Fruit fly (Drosophila melanogaster): ENCODE results near the gene stumps.

stumps gene

DNA sequence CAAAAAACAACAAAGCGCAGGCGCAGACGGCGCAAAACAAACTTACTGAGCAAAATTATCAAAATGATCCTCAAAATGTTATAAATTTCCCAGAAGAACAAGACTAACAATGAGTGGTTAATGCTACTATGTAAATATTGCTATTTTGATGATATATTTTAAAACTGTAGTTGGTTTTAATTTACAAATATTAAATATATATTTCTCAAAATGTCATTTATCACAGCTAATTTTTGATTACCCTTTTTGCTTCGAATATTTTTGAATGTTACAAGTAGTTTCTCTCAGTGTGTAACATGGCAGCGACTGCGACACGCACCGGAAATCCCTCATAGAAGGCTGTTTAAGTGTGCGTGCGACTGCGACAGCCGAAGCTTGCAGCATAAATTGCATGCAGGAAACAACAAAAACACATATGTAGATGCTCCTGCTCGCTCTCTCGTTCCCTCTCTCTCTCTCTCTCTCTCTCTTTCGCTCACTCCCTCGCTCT is 21.0 kb downstream of the stumps start:
- TF ChIP-seq Crg-1 (GFP tag; optimal IDR thresholded peaks at IDR 0.05) (no peak), Hr96 (GFP tag; optimal IDR thresholded peaks at IDR 0.05) (no peak), CG14711 (tag; optimal IDR thresholded peaks at IDR 0.05) (no peak), CG11617 (GFP tag; optimal IDR thresholded peaks at IDR 0.05) (no peak), toe (GFP tag; optimal IDR thresholded peaks at IDR 0.05) (no peak), kay (GFP tag; ENCODE audit: borderline replicate concordance) (no peak)

DNA sequence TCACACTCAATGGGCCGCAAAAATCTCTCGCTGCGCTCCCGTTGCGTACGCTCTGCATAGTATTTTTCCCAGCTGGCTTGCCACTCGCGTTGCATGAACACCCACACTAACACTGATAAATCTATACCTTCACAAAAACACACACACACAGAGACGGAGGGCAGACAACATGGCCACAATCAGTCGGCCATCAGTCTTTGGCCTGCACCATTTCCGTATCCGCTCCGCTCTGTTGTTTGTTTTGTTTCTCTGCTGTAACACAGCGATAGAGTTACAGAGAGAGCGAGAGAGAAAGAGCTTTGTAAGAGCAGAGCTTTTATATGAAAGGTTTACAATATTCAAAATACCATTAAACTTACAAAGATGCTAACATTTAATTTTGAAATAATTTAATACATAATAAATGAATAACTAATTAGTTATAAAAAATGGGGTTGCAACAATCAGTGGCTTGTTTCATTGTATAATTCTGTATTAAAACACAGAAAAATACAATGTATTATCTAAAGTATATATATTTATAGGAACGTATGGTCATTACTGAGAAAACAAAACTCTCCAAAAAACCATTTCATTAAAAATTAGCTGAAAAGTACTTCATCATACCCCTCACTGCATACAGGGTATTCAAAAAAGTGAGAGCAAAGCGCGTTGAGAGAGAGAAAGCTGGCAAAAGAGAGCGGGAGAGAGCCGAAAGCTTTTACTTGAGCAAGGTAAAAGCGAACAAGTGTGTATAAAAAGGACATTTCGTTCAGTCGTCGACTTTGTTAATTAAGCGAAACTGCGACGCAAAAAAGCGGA is 32.1 kb downstream of the stumps start, which contains the start of gene CG14853:
TSS of gene CG14853 (plus strand) at position 751 of the 801 bp plus-strand sequence.
- no peak for TF ChIP-seq kay (GFP tag; ENCODE audit: borderline replicate concordance)
- TF ChIP-seq pad (GFP tag; optimal IDR thresholded peaks at IDR 0.05) = no peak
- no peak for TF ChIP-seq ovo (GFP tag; optimal IDR thresholded peaks at IDR 0.05)
- no peak for TF ChIP-seq CG12768 (GFP tag; optimal IDR thresholded peaks at IDR 0.05)
- TF ChIP-seq tj (GFP tag; optimal IDR thresholded peaks at IDR 0.05) = peak; percentile 24
- peak; percentile 32 for TF ChIP-seq CG7101 (tag; optimal IDR thresholded peaks at IDR 0.05)
- no peak for TF ChIP-seq Crg-1 (GFP tag; optimal IDR thresholded peaks at IDR 0.05)
- no peak for TF ChIP-seq CG5204 (GFP tag; optimal IDR thresholded peaks at IDR 0.05)
- no peak for TF ChIP-seq Clk (GFP tag; optimal IDR thresholded peaks at IDR 0.05)
- peak; percentile 15 for TF ChIP-seq CG33017 (tag; optimal IDR thresholded peaks at IDR 0.05)
- TF ChIP-seq CG11617 (GFP tag; optimal IDR thresholded peaks at IDR 0.05) = peak; percentile 57
- peak; percentile 41 for TF ChIP-seq CG7045 (GFP tag; optimal IDR thresholded peaks at IDR 0.05)
- peak; percentile 9 for TF ChIP-seq CG14711 (tag; optimal IDR thresholded peaks at IDR 0.05)
- TF ChIP-seq cic (GFP tag; optimal IDR thresholded peaks at IDR 0.05) = no peak

dm6 chr3R:14622571-14622970 is 45.6 kb downstream of the stumps start:
- TF ChIP-seq CG33017 (tag; optimal IDR thresholded peaks at IDR 0.05) (no peak), Hr96 (GFP tag; optimal IDR thresholded peaks at IDR 0.05) (no peak), Mnt (GFP tag; optimal IDR thresholded peaks at IDR 0.05) (no peak), CG7101 (tag; optimal IDR thresholded peaks at IDR 0.05) (no peak), CG1620 (GFP tag; optimal IDR thresholded peaks at IDR 0.05) (no peak), CG11617 (GFP tag; optimal IDR thresholded peaks at IDR 0.05) (no peak), cic (GFP tag; optimal IDR thresholded peaks at IDR 0.05) (no peak), bab1 (GFP tag; optimal IDR thresholded peaks at IDR 0.05) (no peak)

DNA sequence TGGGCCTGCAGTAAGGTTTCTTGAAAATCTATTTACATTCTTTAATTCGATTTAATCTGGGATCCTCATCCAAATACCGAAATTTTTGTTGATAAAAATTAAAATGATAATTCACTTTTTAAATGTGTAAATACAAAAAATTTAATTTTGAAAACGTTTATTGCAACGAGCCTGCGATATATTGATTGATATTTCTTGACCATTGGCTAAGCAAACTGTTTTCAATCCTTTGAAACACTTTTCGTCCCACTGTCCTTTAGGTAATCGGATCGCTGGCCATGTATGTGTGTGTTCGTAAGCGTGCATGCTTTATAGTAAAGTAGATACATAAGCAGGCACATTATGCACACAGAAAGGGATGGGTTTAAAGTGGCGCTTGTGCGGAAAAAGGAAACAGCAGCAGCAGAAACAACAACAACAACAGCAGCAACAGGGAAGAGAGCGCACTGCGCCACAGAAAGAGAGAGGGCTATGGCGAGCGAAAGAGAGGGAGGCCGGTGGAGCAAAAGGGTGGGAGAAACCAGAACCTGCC is 47.1 kb downstream of the stumps start:
- TF ChIP-seq kay (GFP tag; ENCODE audit: borderline replicate concordance) = no peak
- TF ChIP-seq CG1620 (GFP tag; optimal IDR thresholded peaks at IDR 0.05) = peak; percentile 48
- TF ChIP-seq Mnt (GFP tag; optimal IDR thresholded peaks at IDR 0.05) = peak; percentile 40
- peak; percentile 59 for TF ChIP-seq CG7101 (tag; optimal IDR thresholded peaks at IDR 0.05)
- peak; percentile 74 for TF ChIP-seq CG5204 (GFP tag; optimal IDR thresholded peaks at IDR 0.05)
- TF ChIP-seq Hr96 (GFP tag; optimal IDR thresholded peaks at IDR 0.05) = peak; percentile 41
- peak; percentile 17 for TF ChIP-seq pad (GFP tag; optimal IDR thresholded peaks at IDR 0.05)
- peak; percentile 55 for TF ChIP-seq CG12768 (GFP tag; optimal IDR thresholded peaks at IDR 0.05)
- peak; percentile 15 for TF ChIP-seq ovo (GFP tag; optimal IDR thresholded peaks at IDR 0.05)
- TF ChIP-seq CG14711 (tag; optimal IDR thresholded peaks at IDR 0.05) = peak; percentile 50
- TF ChIP-seq CG33017 (tag; optimal IDR thresholded peaks at IDR 0.05) = peak; percentile 73
- TF ChIP-seq tj (GFP tag; optimal IDR thresholded peaks at IDR 0.05) = peak; percentile 28
- no peak for TF ChIP-seq bab1 (GFP tag; optimal IDR thresholded peaks at IDR 0.05)
- no peak for TF ChIP-seq cnc (optimal IDR thresholded peaks at IDR 0.05)
- peak; percentile 62 for TF ChIP-seq toe (GFP tag; optimal IDR thresholded peaks at IDR 0.05)
- no peak for TF ChIP-seq Crg-1 (GFP tag; optimal IDR thresholded peaks at IDR 0.05)
- TF ChIP-seq Clk (GFP tag; optimal IDR thresholded peaks at IDR 0.05) = no peak
- TF ChIP-seq CG7045 (GFP tag; optimal IDR thresholded peaks at IDR 0.05) = peak; percentile 76
- TF ChIP-seq cic (GFP tag; optimal IDR thresholded peaks at IDR 0.05) = peak; percentile 21
- peak; percentile 67 for TF ChIP-seq CG11617 (GFP tag; optimal IDR thresholded peaks at IDR 0.05)

- TF ChIP-seq CG7045 (GFP tag; optimal IDR thresholded peaks at IDR 0.05) = no peak
- no peak for TF ChIP-seq Hr96 (GFP tag; optimal IDR thresholded peaks at IDR 0.05)
Observed at dm6 chr3R:14624671-14625070, 47.7 kb downstream of the stumps start.

DNA sequence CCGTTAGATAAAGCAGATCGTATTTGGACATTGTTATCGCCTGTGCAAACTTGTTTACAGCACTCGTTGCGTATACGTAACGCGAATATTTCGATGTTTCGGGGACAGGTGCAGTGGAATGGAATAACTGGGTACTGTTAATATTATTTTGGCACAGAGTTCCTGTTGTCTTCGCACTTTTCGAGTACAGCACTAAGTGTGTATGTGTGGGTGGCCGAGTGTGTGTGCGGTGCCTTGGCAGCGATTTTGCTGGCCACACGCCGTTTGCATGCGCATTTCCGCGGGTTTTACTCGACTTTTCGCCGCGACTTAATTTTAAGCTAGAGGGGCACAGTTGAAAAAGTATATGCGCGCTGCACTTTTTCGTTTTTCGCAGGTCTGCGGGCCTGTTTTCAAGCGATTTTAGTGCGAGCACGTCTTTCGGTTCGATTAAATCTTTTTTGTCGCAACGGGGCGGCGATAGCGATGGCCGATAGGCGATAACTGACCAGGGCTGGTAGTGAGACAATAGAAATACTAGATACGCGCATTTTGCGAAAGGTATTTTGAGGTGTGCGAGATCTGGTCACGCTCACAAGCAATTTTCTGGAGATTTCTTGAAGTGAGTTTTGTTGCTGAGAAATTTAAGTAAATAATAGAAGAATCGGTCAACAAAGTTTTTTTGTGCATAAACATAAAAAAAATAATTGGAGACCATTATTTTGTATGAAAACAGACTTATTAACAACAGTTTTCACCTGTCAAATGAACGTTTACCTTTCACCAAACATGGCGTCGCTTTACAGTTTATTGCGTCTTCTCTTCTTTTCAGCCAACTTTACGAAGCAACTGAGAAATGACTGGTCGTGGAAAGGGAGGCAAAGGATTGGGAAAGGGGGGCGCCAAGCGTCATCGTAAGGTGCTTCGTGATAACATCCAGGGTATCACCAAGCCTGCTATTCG is 48.5 kb downstream of the stumps start, which contains the start of the genes put and His4r:
TSS of gene put (minus strand) at position 489 of the 942 bp plus-strand sequence.
TSS of gene His4r (plus strand) at position 541 of the 942 bp plus-strand sequence.
- TF ChIP-seq pad (GFP tag; optimal IDR thresholded peaks at IDR 0.05) = no peak
- peak; percentile 55 for TF ChIP-seq tj (GFP tag; optimal IDR thresholded peaks at IDR 0.05)
- TF ChIP-seq kay (GFP tag; ENCODE audit: borderline replicate concordance) = peak; percentile 64
- peak; percentile 17 for TF ChIP-seq Mnt (GFP tag; optimal IDR thresholded peaks at IDR 0.05)
- TF ChIP-seq CG33017 (tag; optimal IDR thresholded peaks at IDR 0.05) = no peak
- peak; percentile 33 for TF ChIP-seq bab1 (GFP tag; optimal IDR thresholded peaks at IDR 0.05)
- no peak for TF ChIP-seq CG11617 (GFP tag; optimal IDR thresholded peaks at IDR 0.05)
- no peak for TF ChIP-seq ovo (GFP tag; optimal IDR thresholded peaks at IDR 0.05)
- TF ChIP-seq CG7045 (GFP tag; optimal IDR thresholded peaks at IDR 0.05) = no peak
- TF ChIP-seq CG7101 (tag; optimal IDR thresholded peaks at IDR 0.05) = peak; percentile 29
